Worm (Caenorhabditis elegans) whole organism, L4/young adult: Measurements from ENCODE around the gene fcho-1.

ENCODE experiments used
- W03F9.2 ChIP-seq: fragments of 150-350 bp; optimal IDR thresholded peaks from 2 replicates; lab custom pipeline; 2014; ENCODE audit warnings: missing biosample characterization, missing genetic modification characterization
- dao-5 ChIP-seq: sonication (generic microtip); optimal IDR thresholded peaks from 2 replicates; lab custom pipeline; 2016; ENCODE audit warnings: missing genotype, missing genetic modification characterization, moderate library complexity, missing compliant biosample characterization
- him-1 ChIP-seq: sonication (generic microtip); optimal IDR thresholded peaks from 2 replicates; lab custom pipeline; 2016; ENCODE audit warnings: missing genotype, missing genetic modification reagents, missing genetic modification characterization, missing compliant biosample characterization

- no peak for TF ChIP-seq him-1 (tag; lab: Kevin White, UChicago)
- no peak for TF ChIP-seq W03F9.2
- TF ChIP-seq dao-5 (tag; lab: Kevin White, UChicago) = no peak
Measured at ce11 chrII:1369322-1369721, 59.0 kb downstream of the fcho-1 start.
